Worm (Caenorhabditis elegans) whole organism, L1 larva: ENCODE data around the gene C35D10.6.
A peak's percentile ranks its signal among the peaks of the same experiment; 100 is the strongest.

Experiments used
- C04F5.9 ChIP-seq: sonication (generic microtip); optimal IDR thresholded peaks from 2 replicates; lab custom pipeline; 2016; ENCODE audit warnings: missing genetic modification characterization, missing compliant biosample characterization
- C34B4.2 ChIP-seq: sonication (generic microtip); optimal IDR thresholded peaks from 2 replicates; lab custom pipeline; 2017; ENCODE audit warnings: mild to moderate bottlenecking, missing genetic modification characterization, missing compliant biosample characterization
- Y116A8C.19 ChIP-seq: sonication (generic microtip); optimal IDR thresholded peaks from 2 replicates; lab custom pipeline; 2016; ENCODE audit warnings: missing compliant biosample characterization, missing genetic modification characterization, borderline replicate concordance
- aha-1 ChIP-seq: fragments of 150-350 bp; optimal IDR thresholded peaks from 2 replicates; lab custom pipeline; 2014; ENCODE audit warnings: missing biosample characterization, missing genetic modification characterization
- aly-2 ChIP-seq: fragments of 150-350 bp; optimal IDR thresholded peaks from 2 replicates; lab custom pipeline; 2014; ENCODE audit warnings: missing biosample characterization, missing genetic modification characterization
- ama-1 ChIP-seq: fragments of 150-350 bp; optimal IDR thresholded peaks from 2 replicates; lab custom pipeline; 2014
- ceh-88 ChIP-seq: fragments of 200-800 bp; sonication (Bioruptor generic); IDR thresholded peaks from 2 replicates; pipeline ENCODE4 v1.3.6; 2022; ENCODE audit warnings: missing genetic modification characterization, missing compliant biosample characterization
- ceh-90 ChIP-seq: sonication (generic microtip); optimal IDR thresholded peaks from 2 replicates; lab custom pipeline; 2016; ENCODE audit warnings: missing genetic modification characterization, missing compliant biosample characterization
- ces-1 ChIP-seq: fragments of 150-350 bp; optimal IDR thresholded peaks from 2 replicates; lab custom pipeline; 2014; ENCODE audit warnings: missing biosample characterization, missing genetic modification reagents, missing genetic modification characterization
- efl-3 ChIP-seq: fragments of 200-800 bp; sonication (Bioruptor generic); optimal IDR thresholded peaks from 2 replicates; lab custom pipeline; 2018; ENCODE audit warnings: mild to moderate bottlenecking, missing genetic modification characterization, missing compliant biosample characterization
- egl-27 ChIP-seq, 2 experiments: fragments of 150-350 bp in 1 of 2; sonication (generic microtip); optimal IDR thresholded peaks; 3 replicates each; lab custom pipeline; 2017 to 2018; ENCODE audit warnings: missing biosample characterization in 2 of 2, missing genetic modification characterization in 2 of 2, missing genetic modification reagents in 2 of 2
- elt-2 ChIP-seq: sonication (generic microtip); optimal IDR thresholded peaks from 2 replicates; lab custom pipeline; 2016; ENCODE audit warnings: missing genetic modification characterization, mild to moderate bottlenecking, inconsistent platforms, missing compliant biosample characterization, missing genetic modification reagents
- ets-5 ChIP-seq: fragments of 200-800 bp; sonication (Bioruptor generic); IDR thresholded peaks from 2 replicates; pipeline ENCODE4 v1.3.6; 2022; ENCODE audit warnings: missing genetic modification characterization, missing compliant biosample characterization
- fkh-4 ChIP-seq: sonication (generic microtip); optimal IDR thresholded peaks from 2 replicates; lab custom pipeline; 2016; ENCODE audit warnings: missing compliant biosample characterization, missing genetic modification characterization, borderline replicate concordance
- fkh-8 ChIP-seq: sonication (generic microtip); optimal IDR thresholded peaks from 2 replicates; lab custom pipeline; 2016; ENCODE audit warnings: mild to moderate bottlenecking, missing genetic modification characterization, missing compliant biosample characterization
- isw-1 ChIP-seq: fragments of 200-800 bp; sonication (Bioruptor generic); IDR thresholded peaks from 2 replicates; pipeline ENCODE4 v1.3.6; 2022; ENCODE audit warnings: missing genetic modification characterization, missing compliant biosample characterization
- jun-1 ChIP-seq: fragments of 150-350 bp; optimal IDR thresholded peaks from 2 replicates; lab custom pipeline; 2014; ENCODE audit warnings: missing biosample characterization, missing genetic modification reagents, missing genetic modification characterization
- lin-13 ChIP-seq: fragments of 150-350 bp; optimal IDR thresholded peaks from 2 replicates; lab custom pipeline; 2014; ENCODE audit warnings: missing biosample characterization, missing genetic modification reagents, missing genetic modification characterization
- lin-14 ChIP-seq: fragments of 200-800 bp; sonication (Bioruptor generic); optimal IDR thresholded peaks from 2 replicates; lab custom pipeline; 2018; ENCODE audit warnings: mild to moderate bottlenecking, missing genetic modification characterization, moderate library complexity, missing compliant biosample characterization
- lin-15B ChIP-seq: fragments of 150-350 bp; sonication (generic microtip); optimal IDR thresholded peaks from 3 replicates; lab custom pipeline; 2014; ENCODE audit warnings: missing biosample characterization, missing genetic modification characterization
- lsy-2 ChIP-seq, 2 experiments: fragments of 150-350 bp; optimal IDR thresholded peaks; 2 replicates each; lab custom pipeline; 2014; ENCODE audit warnings: missing biosample characterization in 2 of 2, missing genetic modification characterization in 2 of 2
- mab-9 ChIP-seq: fragments of 200-800 bp; sonication (Bioruptor generic); IDR thresholded peaks from 2 replicates; pipeline ENCODE4 v1.3.6; 2022; ENCODE audit warnings: missing genetic modification reagents, missing genetic modification characterization, missing compliant biosample characterization
- mep-1 ChIP-seq: fragments of 150-350 bp; optimal IDR thresholded peaks from 2 replicates; lab custom pipeline; 2014; ENCODE audit warnings: missing biosample characterization, missing genetic modification characterization
- nhr-76 ChIP-seq: sonication (generic microtip); optimal IDR thresholded peaks from 2 replicates; lab custom pipeline; 2017; ENCODE audit warnings: missing biosample characterization, missing genetic modification characterization
- nhr-77 ChIP-seq: fragments of 150-350 bp; optimal IDR thresholded peaks from 2 replicates; lab custom pipeline; 2014; ENCODE audit warnings: missing biosample characterization, missing genetic modification characterization
- nhr-84 ChIP-seq: sonication (generic microtip); optimal IDR thresholded peaks from 2 replicates; lab custom pipeline; 2017; ENCODE audit warnings: missing biosample characterization, missing genetic modification characterization
- nhr-85 ChIP-seq: sonication (generic microtip); peaks from one replicate; lab custom pipeline; 2016; ENCODE audit warnings: missing genetic modification characterization, inconsistent platforms, missing compliant biosample characterization
- pax-3 ChIP-seq: fragments of 200-800 bp; sonication (Bioruptor generic); optimal IDR thresholded peaks from 2 replicates; lab custom pipeline; 2018; ENCODE audit warnings: mild to moderate bottlenecking, missing genetic modification characterization, moderate library complexity, missing compliant biosample characterization
- rnt-1 ChIP-seq: sonication (generic microtip); optimal IDR thresholded peaks from 2 replicates; lab custom pipeline; 2016; ENCODE audit warnings: mild to moderate bottlenecking, missing genetic modification characterization, moderate library complexity, missing compliant biosample characterization
- snpc-4 ChIP-seq: fragments of 150-350 bp; optimal IDR thresholded peaks from 2 replicates; lab custom pipeline; 2014; ENCODE audit warnings: missing biosample characterization, missing genetic modification characterization
- sox-4 ChIP-seq: sonication (generic microtip); optimal IDR thresholded peaks from 2 replicates; lab custom pipeline; 2016; ENCODE audit warnings: missing genetic modification characterization, missing compliant biosample characterization
- sptf-1 ChIP-seq: fragments of 150-350 bp; optimal IDR thresholded peaks from 2 replicates; lab custom pipeline; 2014; ENCODE audit warnings: missing biosample characterization, missing genetic modification characterization
- tbx-2 ChIP-seq: sonication (generic microtip); optimal IDR thresholded peaks from 2 replicates; lab custom pipeline; 2016; ENCODE audit warnings: missing genetic modification characterization, missing compliant biosample characterization
- tlp-1 ChIP-seq: fragments of 150-350 bp; optimal IDR thresholded peaks from 2 replicates; lab custom pipeline; 2014; ENCODE audit warnings: missing biosample characterization, missing genetic modification characterization
- unc-30 ChIP-seq: sonication (generic microtip); optimal IDR thresholded peaks from 2 replicates; lab custom pipeline; 2017; ENCODE audit warnings: missing biosample characterization, missing genetic modification characterization
- unc-62 ChIP-seq: fragments of 150-350 bp; optimal IDR thresholded peaks from 2 replicates; lab custom pipeline; 2014; ENCODE audit warnings: missing biosample characterization, missing genetic modification reagents, missing genetic modification characterization
- unc-86 ChIP-seq: sonication (generic microtip); optimal IDR thresholded peaks from 2 replicates; lab custom pipeline; 2016; ENCODE audit warnings: missing genetic modification characterization, missing compliant biosample characterization
- unc-98 ChIP-seq: fragments of 200-800 bp; sonication (Bioruptor generic); IDR thresholded peaks from 2 replicates; pipeline ENCODE4 v1.3.6; 2022; ENCODE audit warnings: missing genetic modification characterization, missing compliant biosample characterization
- vab-15 ChIP-seq: sonication (generic microtip); optimal IDR thresholded peaks from 2 replicates; lab custom pipeline; 2017; ENCODE audit warnings: missing genotype, mild to moderate bottlenecking, missing genetic modification characterization, missing compliant biosample characterization
- xbp-1 ChIP-seq: sonication (generic microtip); optimal IDR thresholded peaks from 2 replicates; lab custom pipeline; 2016; ENCODE audit warnings: missing genetic modification characterization, missing compliant biosample characterization
- zip-4 ChIP-seq: fragments of 200-800 bp; sonication (Bioruptor generic); optimal IDR thresholded peaks from 2 replicates; lab custom pipeline; 2018; ENCODE audit warnings: mild to moderate bottlenecking, missing genetic modification characterization, moderate library complexity, missing compliant biosample characterization
- ztf-11 ChIP-seq, 2 experiments: sonication (generic microtip); optimal IDR thresholded peaks; 2 replicates each; lab custom pipeline; 2016 to 2017; ENCODE audit warnings: missing genetic modification characterization in 2 of 2, missing biosample characterization in 1 of 2, missing compliant biosample characterization in 1 of 2
- ztf-4 ChIP-seq: fragments of 150-350 bp; optimal IDR thresholded peaks from 2 replicates; lab custom pipeline; 2014; ENCODE audit warnings: missing biosample characterization, missing genetic modification characterization

Gene C35D10.6

ce11 chrIII:4861744-4862401 lies 2.7 kb downstream of the C35D10.6 start, which contains the start of the genes C35D10.10 and C35D10.5 (continued):
- no peak for TF ChIP-seq zip-4 (GFP tag; lab: Kevin White, UChicago)
- TF ChIP-seq C04F5.9 (tag; lab: Kevin White, UChicago), result no peak
- no peak for TF ChIP-seq lin-14 (GFP tag; lab: Kevin White, UChicago)
- no peak for TF ChIP-seq mab-9
- no peak for TF ChIP-seq efl-3
- peak; percentile 8 for TF ChIP-seq rnt-1 (tag; lab: Kevin White, UChicago)
- TF ChIP-seq unc-98, result no peak
- TF ChIP-seq lin-13 (GFP tag; lab: Kevin White, UChicago), result no peak
- no peak for TF ChIP-seq fkh-8 (tag; lab: Kevin White, UChicago)
- no peak for TF ChIP-seq Y116A8C.19 (tag; lab: Kevin White, UChicago)
- no peak for TF ChIP-seq tlp-1 (tag; lab: Kevin White, UChicago)
- no peak for TF ChIP-seq ztf-4 (tag; lab: Kevin White, UChicago)
- no peak for TF ChIP-seq ets-5 (GFP tag; lab: Robert Waterston, UW)
- no peak for TF ChIP-seq nhr-76 (tag; lab: Kevin White, UChicago)
- TF ChIP-seq lsy-2 (tag; optimal IDR thresholded peaks at IDR 0.05; lab: Kevin White, UChicago), result peak in 1 of 2 experiments; percentile 35
- no peak for TF ChIP-seq nhr-77
- no peak for TF ChIP-seq pax-3
- TF ChIP-seq elt-2, result no peak
- no peak for TF ChIP-seq vab-15 (tag; lab: Kevin White, UChicago)
- TF ChIP-seq sox-4 (tag; lab: Kevin White, UChicago), result no peak
- no peak for TF ChIP-seq egl-27 (tag; optimal IDR thresholded peaks at IDR 0.05; lab: Kevin White, UChicago)
- no peak for TF ChIP-seq xbp-1 (tag; lab: Kevin White, UChicago)
- no peak for TF ChIP-seq snpc-4 (tag; lab: Kevin White, UChicago)
- TF ChIP-seq aha-1 (tag; lab: Kevin White, UChicago), result no peak
- no peak for TF ChIP-seq C34B4.2 (tag; lab: Kevin White, UChicago)
- TF ChIP-seq ceh-90 (tag; lab: Kevin White, UChicago), result peak; percentile 81
- no peak for TF ChIP-seq unc-62 (GFP tag; lab: Kevin White, UChicago)
- peak; percentile 20 for TF ChIP-seq tbx-2 (tag; lab: Kevin White, UChicago)
- TF ChIP-seq ceh-88 (GFP tag; lab: Robert Waterston, UW), result no peak
- TF ChIP-seq ztf-11 (tag; optimal IDR thresholded peaks at IDR 0.05; lab: Kevin White, UChicago), result peak in 1 of 2 experiments; percentile 39
- no peak for TF ChIP-seq fkh-4 (tag; lab: Kevin White, UChicago)
- TF ChIP-seq sptf-1, result no peak

DNA sequence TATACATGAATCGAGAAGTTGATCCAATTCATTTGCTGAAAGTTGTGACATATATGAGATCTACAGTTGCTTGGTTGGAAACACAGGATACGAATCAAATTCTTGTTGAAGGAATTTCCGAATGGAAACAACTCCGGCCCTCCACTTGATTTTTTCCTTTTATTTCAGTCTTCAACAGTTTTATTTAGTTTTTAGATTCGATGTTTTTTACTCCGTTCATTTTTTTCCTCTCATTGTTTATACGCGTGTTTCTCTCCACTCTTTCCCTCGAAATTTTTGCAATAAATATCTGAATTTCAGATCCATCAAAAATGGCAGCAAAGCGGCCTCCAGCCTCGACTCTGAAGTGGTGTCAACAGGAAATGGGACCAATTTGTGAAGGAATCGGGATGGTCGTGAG lies 4.0 kb downstream of the C35D10.6 start, which contains the start of gene coq-8:
Gene coq-8, plus strand, starts transcription at position 301 of the 400 bp plus-strand sequence.
- no peak for TF ChIP-seq isw-1 (GFP tag; lab: Robert Waterston, UW)
- TF ChIP-seq unc-86 (tag; lab: Kevin White, UChicago), result no peak
- no peak for TF ChIP-seq nhr-84 (tag; lab: Kevin White, UChicago)
- no peak for TF ChIP-seq xbp-1 (tag; lab: Kevin White, UChicago)
- TF ChIP-seq ces-1 (GFP tag; lab: Kevin White, UChicago), result no peak
- TF ChIP-seq mep-1 (tag; lab: Kevin White, UChicago), result no peak
- no peak for TF ChIP-seq nhr-85
- no peak for TF ChIP-seq jun-1 (tag; lab: Kevin White, UChicago)
- no peak for TF ChIP-seq lin-15B (tag; lab: Kevin White, UChicago)
- TF ChIP-seq aly-2 (tag; lab: Kevin White, UChicago), result no peak
- no peak for TF ChIP-seq ama-1 (lab: Kevin White, UChicago)
- no peak for TF ChIP-seq unc-30 (tag; lab: Kevin White, UChicago)
